Worm (Caenorhabditis elegans) whole organism, mixed stage, embryonic: ENCODE measurements around the gene nhr-61.

Experiments
- bed-3 ChIP-seq: fragments of 200-800 bp; sonication (Bioruptor generic); optimal IDR thresholded peaks from 3 replicates; lab custom pipeline; 2018; ENCODE audit warnings: mild to moderate bottlenecking, missing genetic modification characterization, moderate library complexity, missing compliant biosample characterization
- elt-1 ChIP-seq: sonication (generic microtip); optimal IDR thresholded peaks from 2 replicates; lab custom pipeline; 2017; ENCODE audit warnings: missing genetic modification characterization, mild to moderate bottlenecking, missing compliant biosample characterization, antibody characterized with exemption, moderate library complexity, borderline replicate concordance; ENCODE audit not compliant: insufficient read depth
- elt-3 ChIP-seq: fragments of 150-350 bp; optimal IDR thresholded peaks from 2 replicates; lab custom pipeline; 2014; ENCODE audit warnings: missing biosample characterization, missing genetic modification characterization
- flh-1 ChIP-seq: fragments of 200-800 bp; sonication (Bioruptor generic); optimal IDR thresholded peaks from 2 replicates; lab custom pipeline; 2018; ENCODE audit warnings: mild to moderate bottlenecking, missing genetic modification characterization, moderate library complexity, missing compliant biosample characterization
- mls-2 ChIP-seq: sonication (generic microtip); optimal IDR thresholded peaks from 2 replicates; lab custom pipeline; 2016; ENCODE audit warnings: mild to moderate bottlenecking, missing genetic modification characterization, moderate library complexity, missing compliant biosample characterization
- nhr-12 ChIP-seq: fragments of 150-350 bp; optimal IDR thresholded peaks from 2 replicates; lab custom pipeline; 2014; ENCODE audit warnings: missing biosample characterization, missing genetic modification characterization
- nhr-2 ChIP-seq: fragments of 150-350 bp; optimal IDR thresholded peaks from 2 replicates; lab custom pipeline; 2014; ENCODE audit warnings: missing biosample characterization, missing genetic modification characterization
- nhr-76 ChIP-seq: sonication (generic microtip); optimal IDR thresholded peaks from 2 replicates; lab custom pipeline; 2017; ENCODE audit warnings: missing biosample characterization, missing genetic modification characterization
- pha-4 ChIP-seq: fragments of 150-350 bp; optimal IDR thresholded peaks from 2 replicates; lab custom pipeline; 2018; ENCODE audit warnings: missing biosample characterization, missing genetic modification reagents, missing genetic modification characterization
- snpc-4 ChIP-seq: fragments of 150-350 bp; optimal IDR thresholded peaks from 2 replicates; lab custom pipeline; 2014; ENCODE audit warnings: missing biosample characterization, missing genetic modification characterization
- sptf-1 ChIP-seq: sonication (generic microtip); optimal IDR thresholded peaks from 2 replicates; lab custom pipeline; 2017; ENCODE audit warnings: mild to moderate bottlenecking, missing genetic modification characterization, moderate library complexity, missing compliant biosample characterization
- tbx-8 ChIP-seq: fragments of 200-800 bp; sonication (Bioruptor generic); optimal IDR thresholded peaks from 2 replicates; lab custom pipeline; 2018; ENCODE audit warnings: mild to moderate bottlenecking, missing genetic modification characterization, moderate library complexity, missing compliant biosample characterization

DNA sequence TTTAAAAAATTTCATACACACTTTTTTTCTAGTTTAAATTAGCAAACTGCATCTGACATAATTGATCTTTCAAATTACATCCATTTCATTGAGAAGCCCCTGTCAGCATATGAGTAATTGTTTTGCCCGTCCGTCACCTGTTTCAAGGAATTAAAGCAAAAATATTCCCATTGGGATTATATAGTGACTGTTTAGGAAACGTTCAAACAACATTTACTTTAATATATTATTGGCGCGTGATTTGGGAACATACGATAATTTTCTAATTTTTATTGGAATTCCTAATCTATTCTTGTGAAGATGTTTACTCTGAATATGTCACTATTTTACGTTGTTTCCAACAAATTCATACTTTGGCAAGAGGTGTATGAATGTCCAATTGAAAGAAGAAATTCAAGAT is 12.7 kb downstream of the nhr-61 start, which contains the start of gene srt-11:
- no peak for TF ChIP-seq nhr-76
- no peak for TF ChIP-seq elt-1 (tag; lab: Kevin White, UChicago)
- no peak for TF ChIP-seq pha-4 (tag; lab: Kevin White, UChicago)
- TF ChIP-seq flh-1 (GFP tag; lab: Kevin White, UChicago) = no peak
- TF ChIP-seq tbx-8 (GFP tag; lab: Kevin White, UChicago) = no peak
- TF ChIP-seq nhr-2 (tag; lab: Kevin White, UChicago) = no peak
- no peak for TF ChIP-seq sptf-1 (tag; lab: Kevin White, UChicago)
- TF ChIP-seq mls-2 (tag; lab: Kevin White, UChicago) = no peak
- no peak for TF ChIP-seq bed-3 (GFP tag; lab: Kevin White, UChicago)
- no peak for TF ChIP-seq elt-3 (tag; lab: Kevin White, UChicago)
- no peak for TF ChIP-seq snpc-4 (tag; lab: Kevin White, UChicago)
- TF ChIP-seq nhr-12 (tag; lab: Kevin White, UChicago) = no peak
